Worm (Caenorhabditis elegans): ENCODE data around the gene dpy-9.
A peak's percentile ranks its signal among the peaks of the same experiment; 100 is the strongest.

dpy-9 gene

DNA sequence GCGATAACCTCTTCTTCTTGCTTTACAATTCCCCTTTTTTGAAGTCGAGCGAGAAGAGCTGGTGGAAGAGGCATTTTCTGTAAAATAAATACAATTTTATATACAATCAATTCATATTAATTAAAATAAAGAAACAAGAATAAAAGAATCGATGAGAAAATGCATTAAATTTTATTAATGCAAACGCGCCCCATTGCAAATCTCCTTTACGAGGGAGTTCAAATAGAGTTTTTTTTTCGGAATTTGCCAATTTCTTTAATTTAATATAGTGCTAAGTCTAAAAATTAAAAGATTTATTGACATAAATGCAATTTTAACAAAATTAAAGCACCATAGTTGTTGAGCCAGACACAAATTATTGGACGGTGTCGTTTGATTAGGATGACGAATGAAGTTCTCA, 2.6 kb upstream of the dpy-9 start, which contains the start of gene pqbp-1.1:
Gene pqbp-1.1, minus strand, starts transcription at position 77 of the 400 bp plus-strand sequence.
- TF ChIP-seq lin-40 (tag; optimal IDR thresholded peaks at IDR 0.05) (peak; percentile 32), efl-1 (GFP tag; optimal IDR thresholded peaks at IDR 0.05) (peak; percentile 55), ets-4 (GFP tag; optimal IDR thresholded peaks at IDR 0.05) (no peak), madf-6 (GFP tag; IDR thresholded peaks at IDR 0.05) (no peak), lin-35 (GFP tag; optimal IDR thresholded peaks at IDR 0.05) (peak in 1 of 3 experiments; percentile 90), ama-1 (optimal IDR thresholded peaks at IDR 0.05) (no peak), ama-1 (GFP tag; optimal IDR thresholded peaks at IDR 0.05) (peak in 1 of 2 experiments; percentile 19), F55B11.4 (tag; optimal IDR thresholded peaks at IDR 0.05; ENCODE audit: borderline replicate concordance, insufficient read depth) (no peak), mcd-1 (GFP tag; IDR thresholded peaks at IDR 0.05) (peak; percentile 88), nhr-179 (tag; optimal IDR thresholded peaks at IDR 0.05) (no peak), let-607 (tag; optimal IDR thresholded peaks at IDR 0.05) (no peak), lin-54 (GFP tag; optimal IDR thresholded peaks at IDR 0.05) (peak; percentile 79)

DNA sequence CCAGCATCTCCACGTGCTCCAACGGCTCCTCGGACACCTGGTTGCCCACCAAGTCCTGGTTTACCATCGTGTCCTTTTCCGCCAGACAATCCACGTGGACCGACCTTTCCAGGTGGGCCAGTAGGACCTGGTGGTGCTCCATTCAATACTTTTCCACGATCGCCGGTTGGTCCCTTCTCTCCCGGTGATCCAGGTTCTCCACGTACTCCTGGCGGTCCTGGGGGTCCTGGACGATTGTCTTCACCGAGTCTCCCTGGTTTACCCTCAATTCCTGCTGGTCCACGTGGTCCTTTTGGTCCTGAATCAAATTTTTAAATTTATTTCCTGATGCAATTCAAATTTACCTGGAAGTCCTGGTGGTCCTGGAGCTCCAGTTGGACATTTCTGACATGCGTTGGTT, 642 bp downstream of the dpy-9 start:
- no peak for TF ChIP-seq K11D2.4 (GFP tag; IDR thresholded peaks at IDR 0.05)
- peak; percentile 56 for TF ChIP-seq zfh-2 (GFP tag; conservative IDR thresholded peaks at IDR 0.05)

DNA sequence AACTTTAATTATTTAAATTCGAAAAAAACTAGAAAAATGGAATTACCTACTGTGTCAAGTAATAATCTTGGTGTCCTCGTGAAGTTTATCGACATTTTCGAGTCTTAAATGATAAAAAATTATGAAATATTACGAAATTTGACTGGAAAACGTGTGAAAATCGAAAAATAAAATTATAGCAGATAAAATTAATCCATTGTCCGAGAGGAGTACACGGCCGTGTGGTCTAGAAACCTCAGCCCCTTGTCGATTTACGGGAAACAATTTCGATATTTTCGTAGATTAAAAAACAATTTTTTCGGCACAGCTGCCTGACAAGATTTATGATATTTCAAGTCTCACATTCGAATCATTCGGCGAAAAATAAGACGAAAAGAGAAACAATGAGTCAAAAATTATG, 1.9 kb downstream of the dpy-9 start, which contains the start of gene R02D3.8:
Gene R02D3.8, minus strand, starts transcription at position 109 of the 400 bp plus-strand sequence.
- TF ChIP-seq ZK185.1 (tag; optimal IDR thresholded peaks at IDR 0.05; ENCODE audit: poor library complexity, severe bottlenecking) (peak; percentile 33), cebp-1 (GFP tag; IDR thresholded peaks at IDR 0.05) (no peak), cebp-1 (tag; optimal IDR thresholded peaks at IDR 0.05) (peak; percentile 56), mcd-1 (GFP tag; IDR thresholded peaks at IDR 0.05) (0 out of 2 replicates have a peak, but pooled peaks have one; percentile 39), dpl-1 (GFP tag; optimal IDR thresholded peaks at IDR 0.05) (no peak), attf-5 (GFP tag; optimal IDR thresholded peaks at IDR 0.05) (peak; percentile 17), F37B4.10 (GFP tag; IDR thresholded peaks at IDR 0.05) (no peak)

DNA sequence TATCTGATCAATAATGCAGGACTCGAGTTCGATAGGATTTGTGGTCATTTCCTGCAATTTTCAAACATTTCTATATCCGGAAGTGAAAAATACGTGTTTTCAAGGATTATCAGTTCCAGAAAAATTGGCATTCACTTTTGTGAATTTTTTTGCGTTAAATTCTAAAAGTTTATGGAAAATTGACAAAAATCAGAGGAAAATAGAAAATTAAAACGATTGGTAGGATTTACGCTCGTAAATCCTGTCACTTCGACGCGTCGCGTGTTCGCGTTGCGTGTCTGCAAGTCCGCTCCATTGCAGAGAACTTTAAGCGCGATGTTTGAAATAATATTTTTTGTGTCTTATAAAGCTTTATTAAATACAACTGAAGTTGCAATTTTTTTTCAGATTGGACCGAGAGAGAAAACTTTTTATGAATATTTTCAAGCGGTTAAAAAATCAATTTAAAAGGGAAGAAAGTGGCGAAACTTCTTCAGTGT, 3.6 kb downstream of the dpy-9 start, which contains the start of gene rcat-1:
Gene rcat-1, minus strand, starts transcription at position 51 of the 479 bp plus-strand sequence.
- TF ChIP-seq tbp1 (GFP tag; optimal IDR thresholded peaks at IDR 0.05) (peak; percentile 3), lin-35 (GFP tag; optimal IDR thresholded peaks at IDR 0.05) (peak in 1 of 3 experiments; percentile 82), ets-4 (GFP tag; optimal IDR thresholded peaks at IDR 0.05) (no peak), attf-5 (GFP tag; optimal IDR thresholded peaks at IDR 0.05) (peak; percentile 77), lin-54 (GFP tag; optimal IDR thresholded peaks at IDR 0.05) (peak; percentile 89), efl-1 (GFP tag; optimal IDR thresholded peaks at IDR 0.05) (peak; percentile 75), ceh-91 (GFP tag; IDR thresholded peaks at IDR 0.05) (0 out of 2 replicates have a peak, but pooled peaks have one; percentile 44), attf-6 (GFP tag; IDR thresholded peaks at IDR 0.05) (no peak), F49E8.2 (tag; optimal IDR thresholded peaks at IDR 0.05; ENCODE audit: insufficient read depth) (peak; percentile 5), snpc-4 (GFP tag; optimal IDR thresholded peaks at IDR 0.05) (no peak), snpc-4 (tag; optimal IDR thresholded peaks at IDR 0.05) (peak in 1 of 4 experiments; percentile 45), die-1 (tag; optimal IDR thresholded peaks at IDR 0.05) (no peak), F23B12.7 (tag; optimal IDR thresholded peaks at IDR 0.05; ENCODE audit: insufficient read depth) (peak; percentile 48), rcor-1 (GFP tag; IDR thresholded peaks at IDR 0.05) (peak; percentile 17; the same call in 1 of the 2 replicates), madf-3 (GFP tag; IDR thresholded peaks at IDR 0.05) (peak; percentile 99), lag-1 (GFP tag; IDR thresholded peaks at IDR 0.05) (no peak), ceh-27 (GFP tag; optimal IDR thresholded peaks at IDR 0.05) (peak; percentile 30), T07F8.4 (tag; optimal IDR thresholded peaks at IDR 0.05) (no peak), athp-1 (tag; optimal IDR thresholded peaks at IDR 0.05) (peak; percentile 23), unc-62 (GFP tag; optimal IDR thresholded peaks at IDR 0.05) (peak; percentile 47), dpl-1 (GFP tag; optimal IDR thresholded peaks at IDR 0.05) (peak; percentile 71), D2030.7 (GFP tag; IDR thresholded peaks at IDR 0.05) (peak; percentile 77), gei-17 (GFP tag; optimal IDR thresholded peaks at IDR 0.05) (no peak), ceh-58 (GFP tag; IDR thresholded peaks at IDR 0.05) (no peak), ekl-4 (GFP tag; IDR thresholded peaks at IDR 0.05) (peak; percentile 68), ceh-100 (GFP tag; IDR thresholded peaks at IDR 0.05) (peak; percentile 16; the same call in 1 of the 2 replicates), nfyb-1 (GFP tag; IDR thresholded peaks at IDR 0.05) (peak; percentile 47; the same call in 1 of the 2 replicates), F39B2.1 (GFP tag; IDR thresholded peaks at IDR 0.05) (no peak)

Measured in whole organism, young adult.